Worm (Caenorhabditis elegans): ENCODE measurements around the gene F39G3.5.

DNA sequence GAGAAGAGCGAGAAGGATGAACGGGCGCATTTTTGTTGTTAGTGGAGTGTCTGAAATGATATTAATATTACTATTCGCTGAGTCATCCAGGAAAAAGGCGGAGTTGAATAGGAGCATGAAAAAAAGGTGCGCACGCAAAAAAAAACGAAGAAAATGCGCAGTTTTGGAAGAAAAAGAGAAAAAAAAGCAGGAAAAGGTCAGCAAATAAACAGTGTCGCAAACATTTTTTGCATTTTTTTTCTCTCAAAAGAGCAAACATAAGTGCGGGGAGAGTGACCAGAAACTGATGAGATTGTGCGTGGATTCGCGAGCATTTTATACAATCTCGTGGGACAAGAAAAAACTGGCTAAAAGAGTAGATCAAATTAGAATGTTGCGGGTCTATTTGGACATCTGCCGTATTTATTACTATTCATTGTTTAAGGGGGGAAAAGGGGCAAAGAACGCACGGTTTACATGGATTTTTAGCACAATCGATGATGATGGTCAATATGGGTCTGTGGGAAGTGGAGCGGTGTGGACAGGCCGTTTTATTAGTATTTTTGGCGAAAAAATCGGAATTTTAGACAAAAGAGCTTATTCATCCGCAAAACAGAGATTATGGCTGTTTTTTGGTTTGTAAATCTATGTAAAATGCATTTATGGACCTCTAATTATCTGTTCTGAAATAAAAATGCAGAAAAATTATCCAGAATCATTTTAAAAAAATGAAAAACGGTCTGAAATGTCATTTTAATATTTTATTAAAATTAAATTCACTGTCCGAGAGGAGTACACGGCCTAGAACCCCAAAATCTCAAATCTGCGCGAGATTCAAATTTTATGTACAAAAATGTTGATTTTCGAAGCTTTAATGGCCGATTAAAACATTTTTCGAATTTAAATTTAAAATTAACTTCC is 29.8 kb upstream of the F39G3.5 start, which contains the start of gene cpg-8:
- TF ChIP-seq lin-35 (GFP tag; optimal IDR thresholded peaks at IDR 0.05) (no peak), rpc-1 (optimal IDR thresholded peaks at IDR 0.05) (no peak), rpc-1 (tag; optimal IDR thresholded peaks at IDR 0.05) (no peak), egrh-3 (GFP tag; IDR thresholded peaks at IDR 0.05) (no peak)
